Fruit fly (Drosophila melanogaster) whole organism, embryonic: ENCODE measurements around the gene run.

Experiments
- B-H2 ChIP-seq: fragments of 200-800 bp; sonication (Bioruptor generic); optimal IDR thresholded peaks from 2 replicates; lab custom pipeline; 2018; ENCODE audit warnings: missing biosample characterization, mild to moderate bottlenecking, missing genetic modification characterization
- Blimp-1 ChIP-seq: fragments of 200-800 bp; sonication (Bioruptor generic); optimal IDR thresholded peaks from 3 replicates; lab custom pipeline; 2018; ENCODE audit warnings: missing biosample characterization, missing genetic modification characterization, mild to moderate bottlenecking, moderate library complexity, missing genetic modification reagents
- CG10147 ChIP-seq: fragments of 200-800 bp; sonication (Bioruptor generic); optimal IDR thresholded peaks from 2 replicates; lab custom pipeline; 2019; ENCODE audit warnings: missing biosample characterization, mild to moderate bottlenecking, missing genetic modification characterization, moderate library complexity
- CG10979 ChIP-seq: fragments of 200-800 bp; sonication (Bioruptor generic); optimal IDR thresholded peaks from 2 replicates; lab custom pipeline; 2018; ENCODE audit warnings: missing biosample characterization, mild to moderate bottlenecking, missing genetic modification characterization, moderate library complexity
- CG11560 ChIP-seq: fragments of 200-800 bp; sonication (Bioruptor generic); IDR thresholded peaks from 3 replicates; pipeline ENCODE4 v1.3.6; 2022; ENCODE audit warnings: missing biosample characterization, missing genetic modification characterization
- CG11696 ChIP-seq: fragments of 200-800 bp; sonication (Bioruptor generic); IDR thresholded peaks from 2 replicates; pipeline ENCODE4 v1.3.6; 2022; ENCODE audit warnings: missing biosample characterization, missing genetic modification characterization
- CG13424 ChIP-seq: fragments of 200-800 bp; sonication (Bioruptor generic); optimal IDR thresholded peaks from 2 replicates; lab custom pipeline; 2019; ENCODE audit warnings: missing biosample characterization, mild to moderate bottlenecking, missing genetic modification characterization, moderate library complexity
- CG15073 ChIP-seq: fragments of 200-800 bp; sonication (Bioruptor generic); optimal IDR thresholded peaks from 2 replicates; lab custom pipeline; 2016; ENCODE audit warnings: missing biosample characterization, missing genetic modification characterization
- CG1603 ChIP-seq: fragments of 200-800 bp; sonication (Bioruptor generic); optimal IDR thresholded peaks from 2 replicates; lab custom pipeline; 2019; ENCODE audit warnings: missing biosample characterization, mild to moderate bottlenecking, missing genetic modification characterization, moderate library complexity
- CG31441 ChIP-seq: fragments of 200-800 bp; sonication (Bioruptor generic); IDR thresholded peaks from 2 replicates; pipeline ENCODE4 v1.3.6; 2022; ENCODE audit warnings: missing biosample characterization, missing genetic modification characterization
- CG6765 ChIP-seq: fragments of 200-800 bp; sonication (Bioruptor generic); optimal IDR thresholded peaks from 3 replicates; lab custom pipeline; 2017; ENCODE audit warnings: missing biosample characterization, mild to moderate bottlenecking, missing genetic modification characterization
- CG7745 ChIP-seq: fragments of 200-800 bp; sonication (Bioruptor generic); optimal IDR thresholded peaks from 2 replicates; lab custom pipeline; 2018; ENCODE audit warnings: missing biosample characterization, mild to moderate bottlenecking, missing genetic modification characterization, moderate library complexity
- CG7839 ChIP-seq: fragments of 200-800 bp; sonication (Bioruptor generic); optimal IDR thresholded peaks from 3 replicates; lab custom pipeline; 2018; ENCODE audit warnings: missing biosample characterization, mild to moderate bottlenecking, missing genetic modification characterization, moderate library complexity
- CoRest ChIP-seq: fragments of 200-800 bp; sonication (Bioruptor generic); optimal IDR thresholded peaks from 3 replicates; lab custom pipeline; 2018; ENCODE audit warnings: missing biosample characterization, mild to moderate bottlenecking, missing genetic modification characterization, moderate library complexity
- D19B ChIP-seq: fragments of 200-800 bp; sonication (Bioruptor generic); optimal IDR thresholded peaks from 2 replicates; lab custom pipeline; 2017; ENCODE audit warnings: missing biosample characterization, mild to moderate bottlenecking, missing genetic modification characterization
- Elba2 ChIP-seq: fragments of 200-800 bp; sonication (Bioruptor generic); optimal IDR thresholded peaks from 3 replicates; lab custom pipeline; 2016; ENCODE audit warnings: missing biosample characterization, missing genetic modification characterization
- Hr51 ChIP-seq, 2 experiments: fragments of 200-800 bp; sonication (Bioruptor generic); optimal IDR thresholded peaks; 2 replicates in 1 of 2; 3 replicates in 1 of 2; lab custom pipeline; 2016 to 2018; ENCODE audit warnings: missing biosample characterization in 2 of 2, missing genetic modification characterization in 2 of 2, mild to moderate bottlenecking in 1 of 2, moderate library complexity in 1 of 2
- Hsf ChIP-seq: fragments of 200-800 bp; sonication (Bioruptor generic); optimal IDR thresholded peaks from 3 replicates; lab custom pipeline; 2016; ENCODE audit warnings: missing biosample characterization, missing genetic modification characterization
- Kr ChIP-seq: fragments of 200-800 bp; sonication (Bioruptor generic); optimal IDR thresholded peaks from 2 replicates; lab custom pipeline; 2017; ENCODE audit warnings: missing biosample characterization, mild to moderate bottlenecking, missing genetic modification characterization
- Med ChIP-seq: fragments of 200-800 bp; sonication (Bioruptor generic); peaks from one replicate; lab custom pipeline; 2016; ENCODE audit warnings: missing biosample characterization, missing genetic modification characterization, mild to moderate bottlenecking, inconsistent platforms, moderate library complexity
- Oli ChIP-seq: fragments of 200-800 bp; sonication (Bioruptor generic); optimal IDR thresholded peaks from 2 replicates; lab custom pipeline; 2018; ENCODE audit warnings: missing biosample characterization, mild to moderate bottlenecking, missing genetic modification characterization, moderate library complexity
- Pdp1 ChIP-seq, 2 experiments: fragments of 200-800 bp; sonication (Bioruptor generic); optimal IDR thresholded peaks; 3 replicates each; lab custom pipeline; 2016; ENCODE audit warnings: missing biosample characterization in 2 of 2, missing genetic modification characterization in 2 of 2, mild to moderate bottlenecking in 1 of 2, moderate library complexity in 1 of 2
- Scr ChIP-seq: fragments of 200-800 bp; sonication (Bioruptor generic); IDR thresholded peaks from 2 replicates; pipeline ENCODE4 v1.3.6; 2022; ENCODE audit warnings: missing biosample characterization, missing genetic modification characterization; ENCODE audit not compliant: partially characterized antibody
- Xbp1 ChIP-seq: fragments of 200-800 bp; sonication (Bioruptor generic); optimal IDR thresholded peaks from 3 replicates; lab custom pipeline; 2016; ENCODE audit warnings: missing biosample characterization, mild to moderate bottlenecking, missing genetic modification characterization
- Xrp1 ChIP-seq: fragments of 200-800 bp; sonication (Bioruptor generic); IDR thresholded peaks from 2 replicates; pipeline ENCODE4 v1.3.6; 2022; ENCODE audit warnings: missing biosample characterization, missing genetic modification characterization
- YL-1 ChIP-seq: fragments of 200-800 bp; sonication (Bioruptor generic); optimal IDR thresholded peaks from 3 replicates; lab custom pipeline; 2017; ENCODE audit warnings: missing biosample characterization, mild to moderate bottlenecking, missing genetic modification characterization
- bbx ChIP-seq: fragments of 200-800 bp; sonication (Bioruptor generic); IDR thresholded peaks from 2 replicates; pipeline ENCODE4 v1.3.6; 2022; ENCODE audit warnings: missing biosample characterization, missing genetic modification characterization; ENCODE audit not compliant: partially characterized antibody
- bigmax ChIP-seq: fragments of 200-800 bp; sonication (Bioruptor generic); optimal IDR thresholded peaks from 2 replicates; lab custom pipeline; 2018; ENCODE audit warnings: missing biosample characterization, mild to moderate bottlenecking, missing genetic modification characterization
- bowl ChIP-seq: fragments of 200-800 bp; sonication (Bioruptor generic); IDR thresholded peaks from 2 replicates; pipeline ENCODE4 v1.3.6; 2022; ENCODE audit warnings: missing biosample characterization, missing genetic modification characterization
- bsh ChIP-seq, 2 experiments: fragments of 200-800 bp; sonication (Bioruptor generic); optimal IDR thresholded peaks; 2 replicates each; lab custom pipeline; 2017 to 2018; ENCODE audit warnings: mild to moderate bottlenecking in 2 of 2, missing biosample characterization in 2 of 2, missing genetic modification characterization in 2 of 2, moderate library complexity in 1 of 2
- cad ChIP-seq: fragments of >200 bp; optimal IDR thresholded peaks from 2 replicates; lab custom pipeline; 2017; ENCODE audit warnings: missing biosample characterization, missing genetic modification characterization
- dm ChIP-seq: fragments of 200-800 bp; sonication (Bioruptor generic); optimal IDR thresholded peaks from 3 replicates; lab custom pipeline; 2016; ENCODE audit warnings: missing biosample characterization, missing genetic modification characterization
- dmrt11E ChIP-seq: fragments of 200-800 bp; sonication (Bioruptor generic); optimal IDR thresholded peaks from 3 replicates; lab custom pipeline; 2018; ENCODE audit warnings: missing biosample characterization, mild to moderate bottlenecking, missing genetic modification characterization, moderate library complexity
- dmrt99B ChIP-seq: fragments of 200-800 bp; sonication (Bioruptor generic); optimal IDR thresholded peaks from 2 replicates; lab custom pipeline; 2018; ENCODE audit warnings: missing biosample characterization, mild to moderate bottlenecking, missing genetic modification characterization, moderate library complexity
- dpn ChIP-seq, 2 experiments: fragments of 200-800 bp; sonication (Bioruptor generic); optimal IDR thresholded peaks; 3 replicates each; lab custom pipeline; 2016; ENCODE audit warnings: missing biosample characterization in 2 of 2, missing genetic modification characterization in 2 of 2
- ewg ChIP-seq: fragments of 200-800 bp; sonication (Bioruptor generic); optimal IDR thresholded peaks from 3 replicates; lab custom pipeline; 2017; ENCODE audit warnings: mild to moderate bottlenecking, missing biosample characterization, missing genetic modification reagents, missing genetic modification characterization
- fd102C ChIP-seq: fragments of 200-800 bp; sonication (Bioruptor generic); optimal IDR thresholded peaks from 2 replicates; lab custom pipeline; 2018; ENCODE audit warnings: missing biosample characterization, mild to moderate bottlenecking, missing genetic modification characterization, moderate library complexity
- fd64A ChIP-seq: fragments of 200-800 bp; sonication (Bioruptor generic); optimal IDR thresholded peaks from 3 replicates; lab custom pipeline; 2018; ENCODE audit warnings: missing biosample characterization, mild to moderate bottlenecking, missing genetic modification characterization
- gem ChIP-seq: fragments of 200-800 bp; sonication (Bioruptor generic); optimal IDR thresholded peaks from 2 replicates; lab custom pipeline; 2019; ENCODE audit warnings: missing biosample characterization, mild to moderate bottlenecking, missing genetic modification characterization, moderate library complexity
- kah ChIP-seq: fragments of 200-800 bp; sonication (Bioruptor generic); optimal IDR thresholded peaks from 2 replicates; lab custom pipeline; 2018; ENCODE audit warnings: missing biosample characterization, mild to moderate bottlenecking, missing genetic modification characterization
- mam ChIP-seq: fragments of 200-800 bp; sonication (Bioruptor generic); optimal IDR thresholded peaks from 3 replicates; lab custom pipeline; 2016; ENCODE audit warnings: missing biosample characterization, missing genetic modification characterization
- mirr ChIP-seq: fragments of 200-800 bp; sonication (Bioruptor generic); optimal IDR thresholded peaks from 3 replicates; lab custom pipeline; 2018; ENCODE audit warnings: missing biosample characterization, mild to moderate bottlenecking, missing genetic modification characterization
- nmo ChIP-seq: fragments of 200-800 bp; sonication (Bioruptor generic); optimal IDR thresholded peaks from 2 replicates; lab custom pipeline; 2018; ENCODE audit warnings: missing biosample characterization, mild to moderate bottlenecking, missing genetic modification characterization, moderate library complexity
- pfk ChIP-seq: fragments of 200-800 bp; sonication (Bioruptor generic); optimal IDR thresholded peaks from 2 replicates; lab custom pipeline; 2018; ENCODE audit warnings: missing biosample characterization, mild to moderate bottlenecking, missing genetic modification characterization, moderate library complexity
- row ChIP-seq: fragments of 200-800 bp; sonication (Bioruptor generic); IDR thresholded peaks from 3 replicates; pipeline ENCODE4 v1.3.6; 2022; ENCODE audit warnings: missing biosample characterization, missing genetic modification characterization
- sens ChIP-seq: fragments of 200-800 bp; sonication (Bioruptor generic); peaks from one replicate; lab custom pipeline; 2016; ENCODE audit warnings: missing biosample characterization, missing genetic modification characterization
- trh ChIP-seq: fragments of 200-800 bp; sonication (Bioruptor generic); optimal IDR thresholded peaks from 2 replicates; lab custom pipeline; 2016; ENCODE audit warnings: missing biosample characterization, missing genetic modification characterization
- vvl ChIP-seq: fragments of 200-800 bp; sonication (Bioruptor generic); IDR thresholded peaks from 2 replicates; pipeline ENCODE4 v1.3.6; 2022; ENCODE audit warnings: missing biosample characterization, missing genetic modification characterization

The run gene

DNA sequence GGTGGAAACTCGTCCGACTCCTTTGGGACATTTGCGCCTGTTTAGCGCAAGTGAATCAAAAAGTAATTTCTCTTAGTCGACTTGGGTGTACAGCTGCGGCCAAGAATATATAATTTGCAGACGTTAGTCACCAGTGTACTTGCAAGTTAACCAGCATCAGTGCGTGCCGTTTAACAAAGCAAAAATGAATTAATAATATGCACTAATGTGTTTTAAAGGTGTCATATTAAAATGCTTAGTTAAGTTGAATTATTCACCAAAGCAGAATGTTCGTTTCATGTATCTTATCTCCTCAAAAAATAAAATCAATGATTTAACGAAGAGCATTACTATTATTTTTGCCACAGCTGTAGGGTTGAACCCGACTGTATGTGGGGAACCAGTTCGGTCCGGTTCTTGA lies 32.7 kb downstream of the run start (continued):
- no peak for TF ChIP-seq CG7745 (tag; lab: Kevin White, UChicago)
- peak; percentile 24 for TF ChIP-seq CG10979 (tag; lab: Kevin White, UChicago)
- TF ChIP-seq CoRest (tag; lab: Kevin White, UChicago), result peak; percentile 7
- TF ChIP-seq CG15073, result peak; percentile 61
- peak; percentile 6 for TF ChIP-seq Med (GFP tag; lab: Kevin White, UChicago)
- TF ChIP-seq row, result peak; percentile 38; the same call in 2 of the 3 replicates
- peak; percentile 41 for TF ChIP-seq gem (tag; lab: Kevin White, UChicago)
- peak; percentile 64 for TF ChIP-seq CG11696 (GFP tag; lab: Robert Waterston, UW)
- no peak for TF ChIP-seq dpn (GFP tag; optimal IDR thresholded peaks at IDR 0.05; lab: Kevin White, UChicago)
- no peak for TF ChIP-seq Kr (GFP tag; lab: Kevin White, UChicago)
- TF ChIP-seq pfk (GFP tag; lab: Kevin White, UChicago), result no peak
- peak; percentile 14 for TF ChIP-seq CG7839 (tag; lab: Kevin White, UChicago)
- TF ChIP-seq sens (GFP tag; lab: Kevin White, UChicago), result peak; percentile 55
- no peak for TF ChIP-seq CG11560 (tag; lab: Robert Waterston, UW)
- TF ChIP-seq CG13424 (tag; lab: Kevin White, UChicago), result peak; percentile 21
- peak; percentile 20 for TF ChIP-seq CG1603 (tag; lab: Kevin White, UChicago)
- peak; percentile 28; the same call in 1 of the 2 replicates for TF ChIP-seq CG31441
- TF ChIP-seq bsh (GFP tag; optimal IDR thresholded peaks at IDR 0.05; lab: Kevin White, UChicago), result peak in 1 of 2 experiments; percentile 0
- no peak for TF ChIP-seq B-H2 (GFP tag; lab: Kevin White, UChicago)
- TF ChIP-seq Blimp-1 (GFP tag; lab: Kevin White, UChicago), result peak; percentile 0
- peak; percentile 1 for TF ChIP-seq Oli (tag; lab: Kevin White, UChicago)
- no peak for TF ChIP-seq ewg (GFP tag; lab: Kevin White, UChicago)
- TF ChIP-seq Pdp1 (GFP tag; optimal IDR thresholded peaks at IDR 0.05; lab: Kevin White, UChicago), result no peak
- TF ChIP-seq bigmax (GFP tag; lab: Kevin White, UChicago), result no peak
- peak in 1 of 2 experiments; percentile 15 for TF ChIP-seq Hr51 (GFP tag; optimal IDR thresholded peaks at IDR 0.05; lab: Kevin White, UChicago)

- TF ChIP-seq cad (peak; percentile 91), CG10147 (no peak), bbx (GFP tag; lab: Robert Waterston, UW) (no peak)
- TF ChIP-seq, all 482 proteins: peak for 1
Measured at dm6 chrX:20724475-20724874, 34.0 kb downstream of the run start.

DNA sequence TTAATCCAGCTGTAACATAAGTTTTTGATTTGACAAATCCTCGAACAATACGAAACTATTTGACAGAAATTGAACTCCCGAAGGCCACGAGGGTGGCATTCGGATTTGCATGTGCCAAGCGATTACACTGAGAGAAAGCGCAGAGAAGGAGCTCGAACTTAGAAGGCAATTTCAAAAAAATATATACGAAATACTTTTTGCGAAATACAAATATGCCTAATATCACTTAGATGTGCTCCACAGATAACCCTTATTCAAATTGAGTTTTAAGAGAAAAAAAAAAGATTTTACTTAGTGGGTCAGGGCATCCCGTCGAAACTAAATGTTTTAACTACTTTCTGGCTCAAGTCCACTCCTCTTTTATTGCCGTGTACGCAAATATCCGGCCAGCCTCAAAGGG lies 38.1 kb downstream of the run start:
- TF ChIP-seq mam (GFP tag; lab: Kevin White, UChicago) (no peak), CG10979 (tag; lab: Kevin White, UChicago) (peak; percentile 37), Xrp1 (GFP tag; lab: Robert Waterston, UW) (no peak), Hsf (GFP tag; lab: Kevin White, UChicago) (no peak), Elba2 (GFP tag; lab: Kevin White, UChicago) (no peak), vvl (GFP tag; lab: Robert Waterston, UW) (no peak), mirr (GFP tag; lab: Kevin White, UChicago) (no peak), D19B (GFP tag; lab: Kevin White, UChicago) (no peak), fd64A (GFP tag; lab: Kevin White, UChicago) (no peak), dmrt11E (tag; lab: Kevin White, UChicago) (peak; percentile 30), nmo (peak; percentile 2), kah (GFP tag; lab: Kevin White, UChicago) (no peak), fd102C (GFP tag; lab: Kevin White, UChicago) (no peak), dmrt99B (tag; lab: Kevin White, UChicago) (peak; percentile 26), bowl (no peak), CG6765 (no peak), trh (GFP tag; lab: Kevin White, UChicago) (no peak), Scr (no peak), CG7745 (tag; lab: Kevin White, UChicago) (no peak), Xbp1 (GFP tag; lab: Kevin White, UChicago) (no peak), YL-1 (GFP tag; lab: Kevin White, UChicago) (no peak), dm (GFP tag; lab: Kevin White, UChicago) (no peak)
